Fruit fly (Drosophila melanogaster): ENCODE measurements around the gene Tdh.
A peak's percentile ranks its signal among the peaks of the same experiment; 100 is the strongest.

Tdh gene

DNA sequence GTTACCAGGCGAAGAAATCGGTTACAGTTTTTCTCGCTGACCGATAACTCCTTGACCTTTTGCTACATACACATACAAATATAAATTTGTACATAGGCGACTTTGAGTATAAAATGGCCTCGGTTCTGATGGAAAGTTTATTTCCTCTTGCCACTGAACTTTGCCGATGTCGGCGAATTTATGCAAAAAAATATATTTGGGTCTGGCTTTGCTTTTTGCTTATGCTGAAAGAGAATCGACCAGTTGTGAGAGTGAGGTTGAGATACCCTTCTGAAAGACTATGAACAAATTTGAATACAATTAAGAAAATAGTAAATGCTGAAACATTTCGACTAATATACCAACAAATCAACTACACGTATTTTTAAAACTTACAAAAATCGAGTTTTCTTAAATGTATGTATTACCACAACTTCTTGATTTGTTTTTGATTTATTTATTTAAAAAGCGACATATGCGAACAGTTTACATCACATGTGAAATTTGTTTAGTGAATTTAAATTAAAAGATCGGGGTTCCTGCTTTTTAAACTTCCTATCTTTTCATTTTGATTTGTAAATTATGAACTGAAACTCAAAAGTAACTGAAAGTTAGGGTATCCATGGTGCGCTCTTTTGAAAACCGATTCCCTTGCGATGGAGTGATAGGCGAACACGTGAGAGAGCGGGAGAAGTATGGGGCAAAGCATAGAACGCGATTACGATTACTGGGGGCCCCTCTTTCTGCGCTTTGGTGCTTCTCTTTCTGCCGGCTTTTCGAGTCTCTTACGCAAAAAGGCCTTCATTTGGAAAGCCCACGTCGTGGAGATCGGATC lies 42.6 kb downstream of the Tdh start (continued):
- no peak for TF ChIP-seq pzg (GFP tag; optimal IDR thresholded peaks at IDR 0.05)
- no peak for TF ChIP-seq jigr1 (GFP tag; IDR thresholded peaks at IDR 0.05)
- TF ChIP-seq Side (GFP tag; optimal IDR thresholded peaks at IDR 0.05): peak; percentile 73
- TF ChIP-seq C15 (GFP tag; IDR thresholded peaks at IDR 0.05): no peak
- peak; percentile 88 for TF ChIP-seq CG9727 (GFP tag; optimal IDR thresholded peaks at IDR 0.05)
- no peak for TF ChIP-seq ranshi (GFP tag; IDR thresholded peaks at IDR 0.05)
- peak; percentile 54; the same call in 1 of the 3 replicates for TF ChIP-seq tgo (GFP tag; IDR thresholded peaks at IDR 0.05)
- TF ChIP-seq CG31388 (GFP tag; optimal IDR thresholded peaks at IDR 0.05): no peak
- no peak for TF ChIP-seq seq (GFP tag; IDR thresholded peaks at IDR 0.05)
- no peak for TF ChIP-seq CG11696 (GFP tag; IDR thresholded peaks at IDR 0.05)
- TF ChIP-seq az2 (GFP tag; optimal IDR thresholded peaks at IDR 0.05): peak; percentile 69
- TF ChIP-seq CG12236 (GFP tag; optimal IDR thresholded peaks at IDR 0.05): peak; percentile 35
- no peak for TF ChIP-seq ftz-f1 (GFP tag; optimal IDR thresholded peaks at IDR 0.05)
- TF ChIP-seq CG12942 (GFP tag; optimal IDR thresholded peaks at IDR 0.05): no peak
- TF ChIP-seq zen2 (GFP tag; IDR thresholded peaks at IDR 0.05; ENCODE audit: partially characterized antibody): no peak
- TF ChIP-seq CG8388 (GFP tag; optimal IDR thresholded peaks at IDR 0.05): peak; percentile 66
- TF ChIP-seq CG16779 (GFP tag; IDR thresholded peaks at IDR 0.05): no peak
- TF ChIP-seq ttk (GFP tag; IDR thresholded peaks at IDR 0.05): peak; percentile 13; the same call in 1 of the 2 replicates
- 0 out of 2 replicates have a peak, but pooled peaks have one; percentile 22 for TF ChIP-seq CG4730 (GFP tag; IDR thresholded peaks at IDR 0.05)
- peak; percentile 32 for TF ChIP-seq E2f2 (GFP tag; IDR thresholded peaks at IDR 0.05)
- TF ChIP-seq Stat92E (GFP tag; optimal IDR thresholded peaks at IDR 0.05): peak in 1 of 3 experiments; percentile 68
- TF ChIP-seq CG9437 (GFP tag; optimal IDR thresholded peaks at IDR 0.05): peak; percentile 88
- TF ChIP-seq CG4404 (GFP tag; IDR thresholded peaks at IDR 0.05): no peak
- TF ChIP-seq nerfin-1 (tag; optimal IDR thresholded peaks at IDR 0.05): peak; percentile 66
- no peak for TF ChIP-seq Kr (GFP tag; optimal IDR thresholded peaks at IDR 0.05)
- TF ChIP-seq CG12299 (tag; optimal IDR thresholded peaks at IDR 0.05): peak; percentile 63
- TF ChIP-seq pfk (GFP tag; optimal IDR thresholded peaks at IDR 0.05): no peak
- peak; percentile 23 for TF ChIP-seq CG10366 (GFP tag; IDR thresholded peaks at IDR 0.05)
- peak; percentile 81 for TF ChIP-seq CG18619 (GFP tag; optimal IDR thresholded peaks at IDR 0.05)
- peak; percentile 55 for TF ChIP-seq CG3407 (GFP tag; optimal IDR thresholded peaks at IDR 0.05)
- TF ChIP-seq lola (GFP tag; optimal IDR thresholded peaks at IDR 0.05): peak in 1 of 3 experiments; percentile 84
- peak; percentile 57 for TF ChIP-seq ewg (GFP tag; optimal IDR thresholded peaks at IDR 0.05)
- TF ChIP-seq CG11093 (GFP tag; IDR thresholded peaks at IDR 0.05): no peak
- TF ChIP-seq Tbp (GFP tag; optimal IDR thresholded peaks at IDR 0.05): no peak
- TF ChIP-seq psq (GFP tag; optimal IDR thresholded peaks at IDR 0.05): peak; percentile 74
- peak; percentile 59 for TF ChIP-seq B-H2 (GFP tag; optimal IDR thresholded peaks at IDR 0.05)
- no peak for TF ChIP-seq zf30C (GFP tag; optimal IDR thresholded peaks at IDR 0.05)
- TF ChIP-seq exex (tag; optimal IDR thresholded peaks at IDR 0.05): peak; percentile 51
- peak; percentile 71 for TF ChIP-seq slp2 (GFP tag; optimal IDR thresholded peaks at IDR 0.05)
- TF ChIP-seq mam (GFP tag; optimal IDR thresholded peaks at IDR 0.05): peak; percentile 64
- TF ChIP-seq CG33557 (GFP tag; optimal IDR thresholded peaks at IDR 0.05): peak; percentile 59
- no peak for TF ChIP-seq kay (GFP tag; optimal IDR thresholded peaks at IDR 0.05)
- no peak for TF ChIP-seq chm (GFP tag; IDR thresholded peaks at IDR 0.05)
- TF ChIP-seq Awh (GFP tag; IDR thresholded peaks at IDR 0.05): 0 out of 2 replicates have a peak, but pooled peaks have one; percentile 33
- TF ChIP-seq CG2875 (GFP tag; optimal IDR thresholded peaks at IDR 0.05): peak; percentile 75
- no peak for TF ChIP-seq H15 (GFP tag; IDR thresholded peaks at IDR 0.05)
- peak; percentile 74 for TF ChIP-seq shn (GFP tag; optimal IDR thresholded peaks at IDR 0.05)
- TF ChIP-seq z (GFP tag; IDR thresholded peaks at IDR 0.05): no peak
- peak; percentile 65 for TF ChIP-seq CG6254 (GFP tag; optimal IDR thresholded peaks at IDR 0.05)
